Worm (Caenorhabditis elegans) whole organism, L4 larva: ENCODE measurements around the gene deg-3.

Experiments used
- D1046.2 ChIP-seq: fragments of 200-800 bp; sonication (Bioruptor generic); IDR thresholded peaks from 2 replicates; pipeline ENCODE4 v1.3.6; 2022; ENCODE audit warnings: missing genetic modification characterization, missing compliant biosample characterization
- R02D3.7 ChIP-seq: fragments of 150-350 bp; sonication (generic microtip); optimal IDR thresholded peaks from 3 replicates; lab custom pipeline; 2014; ENCODE audit warnings: missing biosample characterization, missing genetic modification characterization
- Y75B8A.6 ChIP-seq: fragments of 200-800 bp; sonication (Bioruptor generic); IDR thresholded peaks from 2 replicates; pipeline ENCODE4 v1.3.6; 2022; ENCODE audit warnings: missing genetic modification reagents, missing genetic modification characterization, missing compliant biosample characterization
- ZK337.2 ChIP-seq: fragments of 200-800 bp; sonication (Bioruptor generic); IDR thresholded peaks from 2 replicates; pipeline ENCODE4 v1.3.6; 2022; ENCODE audit warnings: missing genetic modification reagents, missing genetic modification characterization, missing compliant biosample characterization
- aha-1 ChIP-seq: fragments of 150-350 bp; peaks from one replicate; lab custom pipeline; 2014; ENCODE audit warnings: missing biosample characterization, missing genetic modification characterization
- ama-1 ChIP-seq: fragments of 150-350 bp; optimal IDR thresholded peaks from 2 replicates; lab custom pipeline; 2014; ENCODE audit warnings: inconsistent platforms, mixed read lengths
- ceh-28 ChIP-seq: fragments of 150-350 bp; optimal IDR thresholded peaks from 2 replicates; lab custom pipeline; 2014; ENCODE audit warnings: missing biosample characterization, missing genetic modification reagents, missing genetic modification characterization
- dmd-6 ChIP-seq: fragments of 200-800 bp; sonication (Bioruptor generic); IDR thresholded peaks from 2 replicates; pipeline ENCODE4 v1.3.6; 2022; ENCODE audit warnings: missing genetic modification reagents, missing genetic modification characterization, missing compliant biosample characterization
- dve-1 ChIP-seq: sonication (generic microtip); optimal IDR thresholded peaks from 2 replicates; lab custom pipeline; 2017; ENCODE audit warnings: antibody characterized with exemption, mild to moderate bottlenecking, missing genetic modification characterization, missing compliant biosample characterization; ENCODE audit not compliant: insufficient read depth
- egl-27 ChIP-seq: sonication (generic microtip); optimal IDR thresholded peaks from 3 replicates; lab custom pipeline; 2017; ENCODE audit warnings: missing biosample characterization, missing genetic modification reagents, missing genetic modification characterization
- egl-43 ChIP-seq: fragments of 200-800 bp; sonication (Bioruptor generic); IDR thresholded peaks from 2 replicates; pipeline ENCODE4 v1.3.6; 2022; ENCODE audit warnings: missing genetic modification reagents, missing genetic modification characterization, missing compliant biosample characterization
- hif-1 ChIP-seq, 2 experiments: sonication (generic microtip); optimal IDR thresholded peaks; 2 replicates each; lab custom pipeline; 2016 to 2017; ENCODE audit warnings: missing compliant biosample characterization in 2 of 2, missing genetic modification characterization in 2 of 2, missing genetic modification reagents in 2 of 2, missing genotype in 2 of 2, mild to moderate bottlenecking in 1 of 2
- hmg-1.1 ChIP-seq: fragments of 200-800 bp; sonication (Bioruptor generic); IDR thresholded peaks from 2 replicates; pipeline ENCODE4 v1.3.6; 2022; ENCODE audit warnings: missing genetic modification reagents, missing genetic modification characterization, missing compliant biosample characterization
- lim-7 ChIP-seq: fragments of 200-800 bp; sonication (Bioruptor generic); IDR thresholded peaks from 2 replicates; pipeline ENCODE4 v1.3.6; 2022; ENCODE audit warnings: missing genetic modification characterization, missing compliant biosample characterization
- lin-29 ChIP-seq: fragments of 200-800 bp; sonication (Bioruptor generic); IDR thresholded peaks from 2 replicates; pipeline ENCODE4 v1.3.6; 2022; ENCODE audit warnings: missing genetic modification reagents, missing genetic modification characterization, missing compliant biosample characterization
- lin-39 ChIP-seq: fragments of 150-350 bp; optimal IDR thresholded peaks from 2 replicates; lab custom pipeline; 2014; ENCODE audit warnings: missing biosample characterization, missing genetic modification reagents, missing genetic modification characterization
- mes-2 ChIP-seq: sonication (generic microtip); optimal IDR thresholded peaks from 2 replicates; lab custom pipeline; 2016; ENCODE audit warnings: missing genotype, mild to moderate bottlenecking, missing genetic modification characterization, missing compliant biosample characterization; ENCODE audit not compliant: poor library complexity, severe bottlenecking
- mxl-3 ChIP-seq: fragments of 200-800 bp; sonication (Bioruptor generic); optimal IDR thresholded peaks from 2 replicates; lab custom pipeline; 2018; ENCODE audit warnings: mild to moderate bottlenecking, missing genetic modification characterization, missing compliant biosample characterization
- nhr-25 ChIP-seq: sonication (generic microtip); optimal IDR thresholded peaks from 2 replicates; lab custom pipeline; 2017; ENCODE audit warnings: missing genetic modification characterization, mild to moderate bottlenecking, missing compliant biosample characterization, antibody characterized with exemption, moderate library complexity, borderline replicate concordance; ENCODE audit not compliant: insufficient read depth
- nhr-28 ChIP-seq: fragments of 150-350 bp; optimal IDR thresholded peaks from 2 replicates; lab custom pipeline; 2014; ENCODE audit warnings: missing biosample characterization, missing genetic modification characterization
- nhr-41 ChIP-seq: fragments of 200-800 bp; sonication (Bioruptor generic); IDR thresholded peaks from 2 replicates; pipeline ENCODE4 v1.3.6; 2022; ENCODE audit warnings: missing genetic modification reagents, missing genetic modification characterization, missing compliant biosample characterization
- nhr-42 ChIP-seq: fragments of 200-800 bp; sonication (Bioruptor generic); IDR thresholded peaks from 2 replicates; pipeline ENCODE4 v1.3.6; 2022; ENCODE audit warnings: missing genetic modification characterization, missing compliant biosample characterization
- nhr-76 ChIP-seq: fragments of 150-350 bp; optimal IDR thresholded peaks from 2 replicates; lab custom pipeline; 2014; ENCODE audit warnings: missing biosample characterization, missing genetic modification characterization
- nhr-77 ChIP-seq: fragments of 150-350 bp; optimal IDR thresholded peaks from 2 replicates; lab custom pipeline; 2014; ENCODE audit warnings: missing biosample characterization, missing genetic modification characterization
- pha-4 ChIP-seq, 2 experiments: fragments of 150-350 bp in 1 of 2; fragments of 200-800 bp in 1 of 2; sonication (Bioruptor generic) in 1 of 2; IDR thresholded peaks in 1 of 2; optimal IDR thresholded peaks in 1 of 2; 2 replicates each; pipeline versions ENCODE4 v1.3.6 to Lab custom; 2014 to 2022; ENCODE audit warnings: missing genetic modification characterization in 2 of 2, missing genetic modification reagents in 2 of 2, missing biosample characterization in 1 of 2, missing compliant biosample characterization in 1 of 2
- rbr-2 ChIP-seq: sonication (generic microtip); optimal IDR thresholded peaks from 2 replicates; lab custom pipeline; 2016; ENCODE audit warnings: missing genotype, missing genetic modification characterization, missing compliant biosample characterization
- set-16 ChIP-seq: fragments of 200-800 bp; sonication (Bioruptor generic); IDR thresholded peaks from 2 replicates; pipeline ENCODE4 v1.3.6; 2022; ENCODE audit warnings: missing genetic modification reagents, missing genetic modification characterization, missing compliant biosample characterization
- skn-1 ChIP-seq: fragments of 150-350 bp; optimal IDR thresholded peaks from 2 replicates; lab custom pipeline; 2014; ENCODE audit warnings: missing biosample characterization, missing genetic modification characterization
- spr-3 ChIP-seq: fragments of 200-800 bp; sonication (Bioruptor generic); optimal IDR thresholded peaks from 2 replicates; lab custom pipeline; 2018; ENCODE audit warnings: mild to moderate bottlenecking, missing genetic modification characterization, missing compliant biosample characterization
- tag-97 ChIP-seq: fragments of 200-800 bp; sonication (Bioruptor generic); IDR thresholded peaks from 2 replicates; pipeline ENCODE4 v1.3.6; 2022; ENCODE audit warnings: missing genetic modification characterization, missing compliant biosample characterization
- zag-1 ChIP-seq: fragments of 150-350 bp; optimal IDR thresholded peaks from 2 replicates; lab custom pipeline; 2014; ENCODE audit warnings: missing biosample characterization, missing genetic modification characterization
- zfp-3 ChIP-seq: fragments of 200-800 bp; sonication (Bioruptor generic); conservative IDR thresholded peaks from 2 replicates; pipeline ENCODE4 v1.3.6; 2022; ENCODE audit warnings: missing genetic modification reagents, missing genetic modification characterization, missing compliant biosample characterization
- zip-2 ChIP-seq: fragments of 150-350 bp; optimal IDR thresholded peaks from 2 replicates; lab custom pipeline; 2014; ENCODE audit warnings: missing biosample characterization, missing genetic modification characterization

deg-3 gene

ce11 chrV:11375150-11375792 is 39.7 kb downstream of the deg-3 start, which contains the start of gene cnb-1 (continued):
- TF ChIP-seq D1046.2 (GFP tag; lab: Robert Waterston, UW) (no peak), nhr-77 (tag; lab: Kevin White, UChicago) (no peak), nhr-42 (GFP tag; lab: Robert Waterston, UW) (no peak), egl-27 (tag; lab: Kevin White, UChicago) (no peak), nhr-41 (GFP tag; lab: Robert Waterston, UW) (no peak), zag-1 (tag; lab: Kevin White, UChicago) (no peak), spr-3 (GFP tag; lab: Kevin White, UChicago) (no peak), nhr-28 (tag; lab: Kevin White, UChicago) (peak; percentile 6), lim-7 (GFP tag; lab: Robert Waterston, UW) (no peak), rbr-2 (tag; lab: Kevin White, UChicago) (peak; percentile 77), dve-1 (tag; lab: Kevin White, UChicago) (peak; percentile 42), lin-29 (GFP tag; lab: Robert Waterston, UW) (no peak), lin-39 (tag; lab: Kevin White, UChicago) (no peak), dmd-6 (GFP tag; lab: Robert Waterston, UW) (peak; percentile 77), mxl-3 (GFP tag; lab: Kevin White, UChicago) (no peak), hmg-1.1 (GFP tag; lab: Robert Waterston, UW) (peak; percentile 75), zfp-3 (GFP tag; lab: Robert Waterston, UW) (no peak), set-16 (no peak; the same call in none of the 2 replicates), nhr-76 (tag; lab: Kevin White, UChicago) (no peak), ZK337.2 (GFP tag; lab: Robert Waterston, UW) (peak; percentile 91), pha-4 (GFP tag; IDR thresholded peaks at IDR 0.05; lab: Robert Waterston, UW) (peak; percentile 47; the same call in 1 of the 2 replicates), pha-4 (tag; optimal IDR thresholded peaks at IDR 0.05; lab: Kevin White, UChicago) (no peak), ceh-28 (peak; percentile 51), tag-97 (GFP tag; lab: Robert Waterston, UW) (no peak), zip-2 (no peak), skn-1 (tag; lab: Kevin White, UChicago) (no peak), mes-2 (peak; percentile 29), hif-1 (tag; optimal IDR thresholded peaks at IDR 0.05; lab: Kevin White, UChicago) (peak in 1 of 2 experiments; percentile 61), egl-43 (GFP tag; lab: Robert Waterston, UW) (peak; percentile 73; the same call in 1 of the 2 replicates), R02D3.7 (tag; lab: Kevin White, UChicago) (no peak)

- TF ChIP-seq Y75B8A.6 (no peak), ama-1 (lab: Kevin White, UChicago) (no peak)
These were observed 41.0 kb downstream of the deg-3 start for ce11 chrV:11373918-11374317.

- TF ChIP-seq aha-1 (tag; lab: Kevin White, UChicago) (peak; percentile 91), nhr-25 (tag; lab: Kevin White, UChicago) (no peak)
These were observed 42.6 kb downstream of the deg-3 start for ce11 chrV:11372284-11372878.

- TF ChIP-seq aha-1 (tag; lab: Kevin White, UChicago): peak; percentile 75
- TF ChIP-seq mxl-3 (GFP tag; lab: Kevin White, UChicago): no peak
- TF ChIP-seq, all 104 proteins: peak for 1
These were observed 48.8 kb downstream of the deg-3 start, which contains the start of gene dop-5 for ce11 chrV:11366129-11366528. TSS of gene dop-5 (minus strand) at chrV:11366229.
